Fruit fly (Drosophila melanogaster) whole organism, embryonic: ENCODE measurements around the gene CG32318.
"Not testable (repeated sequence)": the region's sequence is repeated elsewhere in the genome, so short reads cannot be mapped to it uniquely, and the experiment has no call there.

Experiments used
- Asciz ChIP-seq: fragments of 200-800 bp; sonication (Bioruptor generic); optimal IDR thresholded peaks from 2 replicates; lab custom pipeline; 2017; ENCODE audit warnings: missing biosample characterization, mild to moderate bottlenecking, missing genetic modification characterization, missing genetic modification reagents
- C15 ChIP-seq: fragments of 200-800 bp; sonication (Bioruptor generic); IDR thresholded peaks from 3 replicates; pipeline ENCODE4 v1.3.6; 2022; ENCODE audit warnings: missing biosample characterization, missing genetic modification characterization
- CG10543 ChIP-seq: fragments of 200-800 bp; sonication (Bioruptor generic); optimal IDR thresholded peaks from 3 replicates; lab custom pipeline; 2017; ENCODE audit warnings: missing biosample characterization, mild to moderate bottlenecking, missing genetic modification characterization, moderate library complexity
- CG11247 ChIP-seq: fragments of 200-800 bp; sonication (Bioruptor generic); IDR thresholded peaks from 2 replicates; pipeline ENCODE4 v1.3.6; 2022; ENCODE audit warnings: missing biosample characterization, missing genetic modification characterization
- CG11560 ChIP-seq: fragments of 200-800 bp; sonication (Bioruptor generic); IDR thresholded peaks from 3 replicates; pipeline ENCODE4 v1.3.6; 2022; ENCODE audit warnings: missing biosample characterization, missing genetic modification characterization
- CG15269 ChIP-seq: fragments of 200-800 bp; sonication (Bioruptor generic); optimal IDR thresholded peaks from 2 replicates; lab custom pipeline; 2018; ENCODE audit warnings: missing biosample characterization, mild to moderate bottlenecking, missing genetic modification characterization, moderate library complexity
- CG15696 ChIP-seq: fragments of 200-800 bp; sonication (Bioruptor generic); optimal IDR thresholded peaks from 2 replicates; lab custom pipeline; 2019; ENCODE audit warnings: missing biosample characterization, mild to moderate bottlenecking, missing genetic modification characterization, moderate library complexity
- CG2875 ChIP-seq: fragments of 200-800 bp; sonication (Bioruptor generic); optimal IDR thresholded peaks from 2 replicates; lab custom pipeline; 2017; ENCODE audit warnings: missing biosample characterization, mild to moderate bottlenecking, missing genetic modification characterization, missing genetic modification reagents
- CG3995 ChIP-seq: fragments of 200-800 bp; sonication (Bioruptor generic); optimal IDR thresholded peaks from 3 replicates; lab custom pipeline; 2016; ENCODE audit warnings: missing biosample characterization, missing genetic modification characterization
- CG6654 ChIP-seq: fragments of 200-800 bp; sonication (Bioruptor generic); optimal IDR thresholded peaks from 2 replicates; lab custom pipeline; 2017; ENCODE audit warnings: missing biosample characterization, mild to moderate bottlenecking, missing genetic modification characterization
- CG7372 ChIP-seq: fragments of 200-800 bp; sonication (Bioruptor generic); IDR thresholded peaks from 2 replicates; pipeline ENCODE4 v1.3.6; 2022; ENCODE audit warnings: missing biosample characterization, missing genetic modification characterization
- CG9727 ChIP-seq: fragments of 200-800 bp; sonication (Bioruptor generic); optimal IDR thresholded peaks from 3 replicates; lab custom pipeline; 2017; ENCODE audit warnings: missing biosample characterization, mild to moderate bottlenecking, missing genetic modification characterization
- CoRest ChIP-seq: fragments of 200-800 bp; sonication (Bioruptor generic); optimal IDR thresholded peaks from 3 replicates; lab custom pipeline; 2018; ENCODE audit warnings: missing biosample characterization, mild to moderate bottlenecking, missing genetic modification characterization, moderate library complexity
- Deaf1 ChIP-seq: fragments of 200-800 bp; optimal IDR thresholded peaks from 3 replicates; lab custom pipeline; 2019; ENCODE audit warnings: missing biosample characterization, mild to moderate bottlenecking, missing genetic modification characterization, moderate library complexity
- H2.0 ChIP-seq: fragments of 200-800 bp; sonication (Bioruptor generic); IDR thresholded peaks from 2 replicates; pipeline ENCODE4 v1.3.6; 2022; ENCODE audit warnings: missing biosample characterization, missing genetic modification characterization
- HmgZ ChIP-seq: fragments of 200-800 bp; sonication (Bioruptor generic); optimal IDR thresholded peaks from 2 replicates; lab custom pipeline; 2018; ENCODE audit warnings: missing biosample characterization, mild to moderate bottlenecking, missing genetic modification characterization
- Mes4 ChIP-seq: fragments of 200-800 bp; sonication (Bioruptor generic); optimal IDR thresholded peaks from 2 replicates; lab custom pipeline; 2016; ENCODE audit warnings: missing biosample characterization, missing genetic modification characterization
- Nf-YA ChIP-seq: fragments of 200-800 bp; sonication (Bioruptor generic); IDR thresholded peaks from 2 replicates; pipeline ENCODE4 v1.3.6; 2022; ENCODE audit warnings: missing biosample characterization, missing genetic modification characterization
- Pdp1 ChIP-seq, 2 experiments: fragments of 200-800 bp; sonication (Bioruptor generic); optimal IDR thresholded peaks; 3 replicates each; lab custom pipeline; 2016; ENCODE audit warnings: missing biosample characterization in 2 of 2, missing genetic modification characterization in 2 of 2, mild to moderate bottlenecking in 1 of 2, moderate library complexity in 1 of 2
- aop ChIP-seq: fragments of 200-800 bp; sonication (Bioruptor generic); IDR thresholded peaks from 2 replicates; pipeline ENCODE4 v1.3.6; 2022; ENCODE audit warnings: missing biosample characterization, missing genetic modification characterization
- ato ChIP-seq: fragments of 200-800 bp; sonication (Bioruptor generic); IDR thresholded peaks from 2 replicates; pipeline ENCODE4 v1.3.6; 2022; ENCODE audit warnings: missing biosample characterization, missing genetic modification characterization; ENCODE audit not compliant: partially characterized antibody
- az2 ChIP-seq: fragments of 200-800 bp; sonication (Bioruptor generic); optimal IDR thresholded peaks from 3 replicates; lab custom pipeline; 2016; ENCODE audit warnings: missing biosample characterization, missing genetic modification characterization
- btn ChIP-seq: fragments of 200-800 bp; sonication (Bioruptor generic); optimal IDR thresholded peaks from 2 replicates; lab custom pipeline; 2016; ENCODE audit warnings: missing biosample characterization, missing genetic modification characterization
- chinmo ChIP-seq: fragments of 200-800 bp; sonication (Bioruptor generic); IDR thresholded peaks from 4 replicates; pipeline ENCODE4 v1.3.6; 2022; ENCODE audit warnings: missing biosample characterization, missing genetic modification characterization; ENCODE audit not compliant: partially characterized antibody
- danr ChIP-seq: fragments of 200-800 bp; sonication (Bioruptor generic); IDR thresholded peaks from 2 replicates; pipeline ENCODE4 v1.3.6; 2022; ENCODE audit warnings: missing biosample characterization, missing genetic modification characterization
- exex ChIP-seq: fragments of 200-800 bp; sonication (Bioruptor generic); optimal IDR thresholded peaks from 4 replicates; lab custom pipeline; 2018; ENCODE audit warnings: missing biosample characterization, mild to moderate bottlenecking, missing genetic modification characterization, moderate library complexity
- gt ChIP-seq: fragments of 200-800 bp; sonication (Bioruptor generic); IDR thresholded peaks from 2 replicates; pipeline ENCODE4 v1.3.6; 2022; ENCODE audit warnings: missing biosample characterization, missing genetic modification characterization
- kah ChIP-seq: fragments of 200-800 bp; sonication (Bioruptor generic); optimal IDR thresholded peaks from 2 replicates; lab custom pipeline; 2018; ENCODE audit warnings: missing biosample characterization, mild to moderate bottlenecking, missing genetic modification characterization
- psq ChIP-seq: fragments of 200-800 bp; sonication (Bioruptor generic); optimal IDR thresholded peaks from 2 replicates; lab custom pipeline; 2017; ENCODE audit warnings: missing biosample characterization, missing genetic modification characterization
- run ChIP-seq: fragments of 200-800 bp; sonication (Bioruptor generic); optimal IDR thresholded peaks from 3 replicates; lab custom pipeline; 2018; ENCODE audit warnings: missing biosample characterization, mild to moderate bottlenecking, missing genetic modification characterization
- sug ChIP-seq: fragments of 200-800 bp; optimal IDR thresholded peaks from 2 replicates; lab custom pipeline; 2019; ENCODE audit warnings: missing biosample characterization, mild to moderate bottlenecking, missing genetic modification characterization, moderate library complexity
- trem ChIP-seq: fragments of 200-800 bp; optimal IDR thresholded peaks from 3 replicates; lab custom pipeline; 2019; ENCODE audit warnings: missing biosample characterization, mild to moderate bottlenecking, missing genetic modification characterization, moderate library complexity
- zen2 ChIP-seq: fragments of 200-800 bp; sonication (Bioruptor generic); IDR thresholded peaks from 3 replicates; pipeline ENCODE4 v1.3.6; 2022; ENCODE audit warnings: missing biosample characterization, missing genetic modification characterization; ENCODE audit not compliant: partially characterized antibody
- zfh1 ChIP-seq: fragments of 200-800 bp; sonication (Bioruptor generic); IDR thresholded peaks from 3 replicates; pipeline ENCODE4 v1.3.6; 2022; ENCODE audit warnings: missing biosample characterization, missing genetic modification characterization

The CG32318 gene

DNA sequence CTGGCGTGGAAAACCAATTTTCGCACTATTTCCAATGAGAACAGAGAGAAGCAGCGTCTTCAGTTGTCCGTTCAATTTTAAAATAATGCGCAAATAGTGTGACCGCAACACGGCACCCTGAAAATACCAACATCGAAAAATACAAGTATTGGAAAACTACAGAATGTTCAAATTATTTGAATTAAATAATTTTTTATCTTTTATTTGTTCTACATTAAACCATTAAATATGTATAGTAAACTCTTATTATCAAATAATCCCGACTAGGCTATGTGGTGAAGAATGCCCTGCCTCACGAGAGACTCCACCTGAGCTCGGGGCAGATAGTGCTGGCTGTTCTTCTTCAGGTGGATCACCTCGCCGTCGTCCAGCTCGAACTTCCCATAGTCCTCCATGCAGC is 913 bp downstream of the CG32318 start, which contains the start of gene Klp61F:
Gene Klp61F (minus strand): TSS at position 101 of the 400 bp plus-strand sequence.
- not testable (repeated sequence) for TF ChIP-seq zfh1 (GFP tag; lab: Robert Waterston, UW); CG15696; C15 (GFP tag; lab: Robert Waterston, UW)
- TF ChIP-seq, all 482 proteins: peak for 0; not testable (repeated sequence) for 482

DNA sequence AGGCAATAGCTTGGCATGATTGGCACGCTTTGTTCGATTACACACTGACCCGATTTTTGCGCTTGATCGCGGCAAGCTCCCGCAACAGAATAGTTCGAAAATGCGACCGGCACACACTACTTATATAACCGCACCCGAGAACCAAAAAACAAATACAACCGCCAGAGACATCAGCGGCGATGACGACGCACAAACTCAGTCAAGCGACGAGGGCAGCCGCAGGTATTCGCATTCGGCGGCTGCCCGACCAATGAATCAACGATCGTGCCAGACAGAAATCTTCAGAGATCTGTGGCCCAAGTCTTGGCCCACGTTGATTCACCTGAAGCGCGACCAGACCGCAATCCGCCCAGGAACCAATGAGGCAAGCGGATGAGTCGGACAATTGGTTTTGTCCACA is 8.5 kb downstream of the CG32318 start, which contains the start of gene CG9192:
Gene CG9192 (minus strand): TSS at position 101 of the 400 bp plus-strand sequence.
- TF ChIP-seq Asciz (GFP tag; lab: Kevin White, UChicago): no peak
- TF ChIP-seq Pdp1 (GFP tag; optimal IDR thresholded peaks at IDR 0.05; lab: Kevin White, UChicago): peak in 1 of 2 experiments; percentile 84
- TF ChIP-seq run (tag; lab: Kevin White, UChicago): no peak
- 0 out of 2 replicates have a peak, but pooled peaks have one; percentile 27 for TF ChIP-seq CG11247 (GFP tag; lab: Robert Waterston, UW)
- TF ChIP-seq CoRest (tag; lab: Kevin White, UChicago): no peak
- TF ChIP-seq Deaf1 (tag; lab: Kevin White, UChicago): peak; percentile 43
- TF ChIP-seq, all 482 proteins: peak for 3

DNA sequence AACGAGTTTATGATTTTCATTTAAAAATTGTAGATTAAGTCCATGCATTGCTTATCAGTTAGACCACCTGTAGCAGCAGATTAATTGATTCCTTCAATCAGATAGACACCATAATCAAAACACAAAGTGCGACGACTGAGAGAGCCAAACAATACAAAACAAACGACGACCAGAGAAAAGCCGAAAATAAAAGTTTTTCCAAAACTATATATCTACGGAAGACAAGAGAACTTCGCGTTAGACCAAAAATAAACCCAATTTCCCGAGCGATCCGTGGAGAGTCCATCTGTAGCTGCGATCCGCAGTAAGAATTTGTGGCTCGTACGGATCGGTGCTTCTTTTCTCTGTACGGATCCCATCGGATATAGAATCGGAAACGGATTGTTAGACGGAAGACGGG is 11.3 kb downstream of the CG32318 start, which contains the start of gene galene:
Gene galene (plus strand): TSS at position 301 of the 400 bp plus-strand sequence.
- TF ChIP-seq psq (GFP tag; lab: Kevin White, UChicago) (no peak), sug (tag; lab: Kevin White, UChicago) (peak; percentile 65), Deaf1 (tag; lab: Kevin White, UChicago) (peak; percentile 70), az2 (GFP tag; lab: Kevin White, UChicago) (no peak), CG9727 (GFP tag; lab: Kevin White, UChicago) (no peak), btn (GFP tag; lab: Kevin White, UChicago) (no peak), kah (GFP tag; lab: Kevin White, UChicago) (peak; percentile 8), danr (GFP tag; lab: Robert Waterston, UW) (no peak), aop (GFP tag; lab: Robert Waterston, UW) (peak; percentile 16; the same call in 1 of the 2 replicates), chinmo (GFP tag; lab: Robert Waterston, UW) (no peak), CG6654 (GFP tag; lab: Kevin White, UChicago) (no peak), CG10543 (GFP tag; lab: Kevin White, UChicago) (peak; percentile 8)
- TF ChIP-seq, all 482 proteins: peak for 5

DNA sequence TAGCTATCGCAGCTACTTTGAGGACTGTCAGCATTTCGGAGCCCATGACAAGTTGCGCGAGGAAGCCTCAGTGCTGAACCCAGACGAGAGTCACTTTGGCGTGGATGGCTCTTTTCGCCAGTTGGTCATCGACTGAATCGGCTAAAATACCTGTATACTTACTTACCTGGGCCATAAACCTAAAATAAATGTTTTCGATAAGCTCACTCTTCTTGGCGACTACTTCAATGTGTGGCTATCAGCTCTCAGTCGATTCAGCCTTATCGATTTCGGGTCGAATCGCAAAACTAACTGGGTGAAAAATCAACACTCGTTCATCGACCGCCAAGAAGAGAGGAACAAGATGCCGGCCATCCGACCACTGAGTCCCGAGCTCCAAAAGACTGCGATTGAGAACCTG is 12.9 kb downstream of the CG32318 start, which contains the start of gene CG33966:
Gene CG33966 (plus strand): TSS at position 301 of the 400 bp plus-strand sequence.
- TF ChIP-seq trem (tag; lab: Kevin White, UChicago) (no peak), sug (tag; lab: Kevin White, UChicago) (peak; percentile 36), HmgZ (tag; lab: Kevin White, UChicago) (peak; percentile 22), Deaf1 (tag; lab: Kevin White, UChicago) (peak; percentile 2), exex (tag; lab: Kevin White, UChicago) (peak; percentile 43), Nf-YA (GFP tag; lab: Robert Waterston, UW) (no peak), CG3995 (no peak), H2.0 (GFP tag; lab: Robert Waterston, UW) (no peak), gt (GFP tag; lab: Robert Waterston, UW) (no peak)

DNA sequence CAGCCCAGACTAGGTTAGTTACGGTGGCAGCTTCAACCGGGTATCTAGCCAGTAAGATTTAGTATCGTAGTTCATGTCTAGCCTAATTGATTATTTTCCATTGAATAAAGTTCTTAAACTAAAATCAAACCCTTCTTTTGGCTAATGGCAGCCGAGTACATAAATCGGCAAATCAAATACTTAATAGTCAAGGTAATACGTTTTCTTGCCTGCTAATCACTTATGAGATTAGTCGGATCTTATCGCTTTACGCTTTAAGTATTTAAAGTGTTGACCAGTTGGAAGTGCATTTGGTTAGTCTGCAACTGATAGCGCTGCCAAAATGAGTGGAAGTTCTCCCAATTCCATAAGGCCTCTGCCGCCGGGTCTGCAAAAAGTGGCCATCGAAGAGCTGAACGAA is 14.1 kb downstream of the CG32318 start, which contains the start of gene CG33965:
Gene CG33965 (plus strand): TSS at position 301 of the 400 bp plus-strand sequence.
- no peak for TF ChIP-seq CG2875 (GFP tag; lab: Kevin White, UChicago)
- TF ChIP-seq CG11560 (tag; lab: Robert Waterston, UW): no peak
- no peak for TF ChIP-seq ato (GFP tag; lab: Robert Waterston, UW)
- TF ChIP-seq CG7372 (GFP tag; lab: Robert Waterston, UW): no peak
- TF ChIP-seq Mes4: no peak
- TF ChIP-seq CG15269 (tag; lab: Kevin White, UChicago): no peak
- TF ChIP-seq exex (tag; lab: Kevin White, UChicago): peak; percentile 65
- TF ChIP-seq zen2: no peak
